Worm (Caenorhabditis elegans) whole organism, L4 larva: ENCODE measurements around the gene srp-2.

Experiments used
- F49E8.2 ChIP-seq: sonication (generic microtip); optimal IDR thresholded peaks from 2 replicates; lab custom pipeline; 2016; ENCODE audit warnings: missing compliant biosample characterization, mild to moderate bottlenecking, missing genetic modification characterization, borderline replicate concordance
- Y105C5A.15 ChIP-seq: fragments of 200-800 bp; sonication (Bioruptor generic); IDR thresholded peaks from 2 replicates; pipeline ENCODE4 v1.3.6; 2022; ENCODE audit warnings: missing genetic modification characterization, missing compliant biosample characterization
- aha-1 ChIP-seq: fragments of 150-350 bp; peaks from one replicate; lab custom pipeline; 2014; ENCODE audit warnings: missing biosample characterization, missing genetic modification characterization
- ama-1 ChIP-seq: fragments of 150-350 bp; optimal IDR thresholded peaks from 2 replicates; lab custom pipeline; 2014; ENCODE audit warnings: inconsistent platforms, mixed read lengths
- ceh-44 ChIP-seq: fragments of 200-800 bp; sonication (Bioruptor generic); IDR thresholded peaks from 2 replicates; pipeline ENCODE4 v1.3.6; 2022; ENCODE audit warnings: missing genetic modification reagents, missing genetic modification characterization, missing compliant biosample characterization
- ceh-82 ChIP-seq: sonication (generic microtip); optimal IDR thresholded peaks from 2 replicates; lab custom pipeline; 2017; ENCODE audit warnings: missing biosample characterization, missing genetic modification characterization
- ces-1 ChIP-seq: fragments of 150-350 bp; sonication (generic microtip); optimal IDR thresholded peaks from 4 replicates; lab custom pipeline; 2014; ENCODE audit warnings: missing biosample characterization, missing genetic modification reagents, missing genetic modification characterization
- cey-2 ChIP-seq: sonication (generic microtip); optimal IDR thresholded peaks from 3 replicates; lab custom pipeline; 2017; ENCODE audit warnings: missing genetic modification characterization, mild to moderate bottlenecking, missing compliant biosample characterization, antibody characterized with exemption, borderline replicate concordance; ENCODE audit not compliant: insufficient read depth
- ctbp-1 ChIP-seq: fragments of 200-800 bp; sonication (Bioruptor generic); IDR thresholded peaks from 2 replicates; pipeline ENCODE4 v1.3.6; 2022; ENCODE audit warnings: missing genetic modification reagents, missing genetic modification characterization, missing compliant biosample characterization
- dmd-9 ChIP-seq: fragments of 200-800 bp; sonication (Bioruptor generic); IDR thresholded peaks from 2 replicates; pipeline ENCODE4 v1.3.6; 2022; ENCODE audit warnings: missing genetic modification reagents, missing genetic modification characterization, missing compliant biosample characterization
- dpl-1 ChIP-seq: fragments of 150-350 bp; optimal IDR thresholded peaks from 2 replicates; lab custom pipeline; 2014; ENCODE audit warnings: missing biosample characterization, missing genetic modification reagents, missing genetic modification characterization
- fkh-10 ChIP-seq: fragments of 150-350 bp; optimal IDR thresholded peaks from 2 replicates; lab custom pipeline; 2014; ENCODE audit warnings: missing biosample characterization, missing genetic modification reagents, missing genetic modification characterization
- hlh-30 ChIP-seq: sonication (generic microtip); optimal IDR thresholded peaks from 2 replicates; lab custom pipeline; 2017; ENCODE audit warnings: antibody characterized with exemption, mild to moderate bottlenecking, missing genetic modification characterization, missing compliant biosample characterization; ENCODE audit not compliant: insufficient read depth
- hmg-1.1 ChIP-seq: fragments of 200-800 bp; sonication (Bioruptor generic); IDR thresholded peaks from 2 replicates; pipeline ENCODE4 v1.3.6; 2022; ENCODE audit warnings: missing genetic modification reagents, missing genetic modification characterization, missing compliant biosample characterization
- nhr-25 ChIP-seq: sonication (generic microtip); optimal IDR thresholded peaks from 2 replicates; lab custom pipeline; 2017; ENCODE audit warnings: missing genetic modification characterization, mild to moderate bottlenecking, missing compliant biosample characterization, antibody characterized with exemption, moderate library complexity, borderline replicate concordance; ENCODE audit not compliant: insufficient read depth
- pqm-1 ChIP-seq: sonication (generic microtip); optimal IDR thresholded peaks from 2 replicates; lab custom pipeline; 2017; ENCODE audit warnings: missing biosample characterization, missing genetic modification characterization
- rbr-2 ChIP-seq: sonication (generic microtip); optimal IDR thresholded peaks from 2 replicates; lab custom pipeline; 2016; ENCODE audit warnings: missing genotype, missing genetic modification characterization, missing compliant biosample characterization
- tra-1 ChIP-seq: fragments of 200-800 bp; sonication (Bioruptor generic); IDR thresholded peaks from 2 replicates; pipeline ENCODE4 v1.3.6; 2022; ENCODE audit warnings: missing genetic modification reagents, missing genetic modification characterization, missing compliant biosample characterization
- unc-62 ChIP-seq, 3 experiments: fragments of 150-350 bp in 1 of 3; sonication (generic microtip); optimal IDR thresholded peaks in 2 of 3; peaks in 1 of 3; 1 replicate in 1 of 3; 2 replicates in 2 of 3; lab custom pipeline; 2014 to 2017; ENCODE audit warnings: missing biosample characterization in 3 of 3, missing genetic modification characterization in 3 of 3, missing genetic modification reagents in 3 of 3, missing genotype in 1 of 3
- zfp-3 ChIP-seq: fragments of 200-800 bp; sonication (Bioruptor generic); conservative IDR thresholded peaks from 2 replicates; pipeline ENCODE4 v1.3.6; 2022; ENCODE audit warnings: missing genetic modification reagents, missing genetic modification characterization, missing compliant biosample characterization

srp-2 gene

DNA sequence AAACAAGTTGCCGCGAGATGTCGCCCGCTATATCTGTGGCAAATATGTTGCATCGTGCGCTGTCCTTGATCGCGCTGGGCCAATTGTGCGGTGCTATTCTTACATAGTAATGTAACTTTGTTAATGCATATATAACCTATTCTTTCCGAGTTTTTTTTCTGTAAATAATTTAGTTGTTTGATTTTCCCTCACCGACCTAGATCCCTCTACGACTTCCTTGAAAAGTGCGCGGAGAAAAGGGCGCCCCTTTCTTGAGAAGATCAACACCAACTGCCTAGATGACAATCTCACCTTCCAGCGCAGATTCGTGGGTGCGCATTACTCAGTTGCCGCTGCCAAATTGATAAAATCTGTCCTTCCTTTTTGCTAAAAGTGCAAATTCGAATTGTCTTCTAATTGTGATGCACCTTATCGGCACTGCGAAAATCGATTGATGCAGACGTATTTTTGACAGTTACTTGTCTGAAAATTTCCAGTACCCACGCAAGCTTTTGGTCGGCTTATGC lies 39.2 kb downstream of the srp-2 start:
- TF ChIP-seq nhr-25 = no peak
- TF ChIP-seq aha-1 (tag; lab: Kevin White, UChicago) = peak; percentile 94

DNA sequence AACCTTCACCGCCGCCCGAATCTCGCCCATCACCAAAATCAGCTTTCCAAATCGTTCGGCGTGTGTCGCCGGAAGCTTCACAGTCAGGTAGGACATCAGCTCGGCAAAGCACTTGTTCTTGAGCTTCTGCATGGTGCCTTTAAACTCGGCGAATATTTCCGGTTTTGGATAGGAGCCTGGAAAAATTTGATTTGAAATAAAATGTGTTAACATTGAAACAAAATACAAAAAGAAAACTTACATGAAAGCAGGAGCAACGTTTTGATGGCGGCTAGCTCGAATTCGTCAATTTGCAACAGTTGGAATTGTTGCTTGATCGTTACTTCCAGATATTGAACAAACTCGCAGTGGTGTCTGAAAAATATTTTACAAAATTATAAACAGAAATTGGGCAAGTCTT lies 40.3 kb downstream of the srp-2 start:
- no peak for TF ChIP-seq dmd-9 (GFP tag; lab: Robert Waterston, UW)
- TF ChIP-seq aha-1 (tag; lab: Kevin White, UChicago) = peak; percentile 96

DNA sequence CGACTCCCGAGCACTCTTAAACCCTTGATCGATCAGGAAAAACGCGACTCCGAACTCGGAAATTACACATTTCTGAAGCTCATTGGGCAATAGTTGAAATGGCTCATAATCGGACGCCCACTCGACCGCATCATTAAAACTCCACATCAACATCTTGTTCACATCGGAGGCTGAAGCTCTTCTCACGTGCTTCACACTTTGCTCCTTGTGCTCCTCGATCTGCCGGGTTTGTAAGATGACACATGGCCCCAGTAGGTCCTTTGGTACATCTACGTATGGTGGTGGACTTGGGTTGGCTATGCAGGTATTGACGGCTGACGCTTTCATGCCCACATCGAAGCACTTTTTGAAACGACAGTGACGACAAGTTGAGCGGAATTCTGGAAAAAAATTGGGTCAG lies 41.0 kb downstream of the srp-2 start:
- TF ChIP-seq aha-1 (tag; lab: Kevin White, UChicago) = peak; percentile 92
- no peak for TF ChIP-seq ceh-82

DNA sequence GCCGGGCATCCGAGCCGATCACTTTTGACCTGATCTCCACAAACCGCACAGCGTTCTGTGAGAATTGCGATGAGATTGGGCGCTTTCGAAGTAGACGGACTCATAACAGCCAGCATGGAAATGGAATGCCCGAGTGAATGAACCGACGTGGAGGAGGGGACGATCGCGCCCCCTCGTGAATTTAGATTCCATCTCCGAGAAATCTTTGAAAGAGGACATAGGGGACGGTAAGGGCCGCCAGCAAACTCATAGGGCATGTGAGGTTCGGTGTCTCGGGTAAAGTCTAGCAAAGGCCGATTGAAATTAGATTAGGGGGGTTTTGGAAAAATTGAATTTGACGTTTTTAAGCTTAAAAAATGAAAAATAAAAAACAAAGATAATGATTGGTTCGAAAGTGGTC lies 42.0 kb downstream of the srp-2 start, which contains the start of gene nhr-270:
nhr-270 (minus strand) TSS at position 257 of the 400 bp plus-strand sequence.
- TF ChIP-seq ceh-44 (GFP tag; lab: Robert Waterston, UW) (no peak), pqm-1 (no peak), unc-62 (GFP tag; optimal IDR thresholded peaks at IDR 0.05 in 1 of 2; lab: Kevin White, UChicago) (peak in 1 of 2 experiments; percentile 91), unc-62 (tag; optimal IDR thresholded peaks at IDR 0.05; lab: Kevin White, UChicago) (no peak), aha-1 (tag; lab: Kevin White, UChicago) (peak; percentile 66), tra-1 (no peak)
- TF ChIP-seq, all 104 proteins: peak for 2

DNA sequence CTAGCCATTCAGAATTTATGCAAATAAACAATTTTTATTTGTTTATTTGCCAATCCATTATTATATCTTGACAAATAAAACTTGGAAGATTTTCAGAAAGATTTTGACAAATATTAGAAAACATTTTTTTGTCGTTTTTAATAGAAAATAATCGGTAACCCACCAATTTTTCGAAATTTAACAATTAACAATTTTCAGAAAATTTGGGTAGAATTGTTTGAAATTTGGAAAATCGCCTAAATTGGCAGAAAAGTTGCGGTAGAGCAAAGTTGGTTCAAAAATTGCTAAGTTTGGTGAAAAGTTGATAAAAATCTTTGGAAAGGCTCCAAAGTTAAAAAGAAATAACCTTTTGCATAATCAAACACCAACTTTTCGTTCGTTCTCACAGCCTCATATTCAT lies 45.8 kb downstream of the srp-2 start:
- TF ChIP-seq unc-62 (GFP tag; optimal IDR thresholded peaks at IDR 0.05 in 1 of 2; lab: Kevin White, UChicago) (peak in 1 of 2 experiments; percentile 90), unc-62 (tag; optimal IDR thresholded peaks at IDR 0.05; lab: Kevin White, UChicago) (no peak), zfp-3 (GFP tag; lab: Robert Waterston, UW) (no peak)

DNA sequence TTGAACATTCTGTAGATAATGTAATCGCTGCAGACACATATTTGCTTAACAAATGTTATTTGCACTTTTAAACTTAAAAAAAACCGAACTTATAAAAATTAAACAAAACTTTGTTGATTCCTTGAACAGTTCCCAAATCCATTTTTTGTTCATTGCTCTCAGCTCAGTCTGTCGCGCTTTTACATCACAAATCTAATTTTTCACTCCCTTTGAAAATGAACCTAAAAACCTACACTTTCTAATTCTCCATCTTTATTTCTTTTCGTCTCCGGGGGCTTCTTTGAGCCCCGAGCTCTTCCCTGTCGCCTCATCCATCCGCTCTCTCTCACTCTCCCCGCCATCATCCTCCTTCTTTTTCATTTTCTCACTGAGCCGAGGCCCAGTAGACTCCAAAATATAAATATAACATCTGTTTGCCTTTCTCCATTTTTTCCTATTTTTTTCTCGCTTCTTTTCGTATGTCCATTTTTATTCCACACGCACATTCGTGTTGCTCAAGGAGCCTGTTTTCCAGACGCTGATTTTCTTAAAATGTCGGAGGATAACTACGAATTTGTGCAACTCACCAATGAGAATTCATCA lies 47.9 kb downstream of the srp-2 start, which contains the start of gene R13D11.4:
R13D11.4 (plus strand) TSS at position 532 of the 582 bp plus-strand sequence.
- no peak for TF ChIP-seq Y105C5A.15 (GFP tag; lab: Robert Waterston, UW)
- peak; percentile 27 for TF ChIP-seq fkh-10
- TF ChIP-seq rbr-2 (tag; lab: Kevin White, UChicago) = peak; percentile 25
- peak; percentile 29 for TF ChIP-seq ces-1 (GFP tag; lab: Kevin White, UChicago)
- no peak for TF ChIP-seq nhr-25
- 0 out of 2 replicates have a peak, but pooled peaks have one; percentile 29 for TF ChIP-seq ctbp-1 (GFP tag; lab: Robert Waterston, UW)

DNA sequence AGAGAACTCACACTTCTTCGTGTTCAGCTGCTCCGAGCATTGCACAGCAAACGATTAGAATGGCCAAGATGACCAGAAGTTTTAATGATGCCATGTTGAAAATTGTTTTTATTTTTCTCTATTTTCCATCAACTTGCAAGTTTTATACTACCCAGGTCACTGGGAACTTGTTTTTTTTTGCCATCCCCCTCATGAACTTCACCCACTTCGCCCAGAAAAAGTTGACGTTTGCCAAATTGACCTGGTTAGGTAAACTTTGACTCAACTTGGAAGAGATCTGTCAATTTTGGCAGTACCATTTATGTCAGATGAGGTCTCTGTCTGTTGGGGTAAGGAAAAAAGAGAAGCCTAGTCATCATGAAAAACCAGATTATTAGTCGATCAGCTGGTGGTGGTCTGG lies 50.7 kb downstream of the srp-2 start, which contains the start of gene R13D11.10:
R13D11.10 (minus strand) TSS at position 101 of the 400 bp plus-strand sequence.
- TF ChIP-seq aha-1 (tag; lab: Kevin White, UChicago) (no peak), F49E8.2 (tag; lab: Kevin White, UChicago) (no peak), hlh-30 (tag; lab: Kevin White, UChicago) (no peak), cey-2 (tag; lab: Kevin White, UChicago) (no peak), dpl-1 (no peak), ces-1 (GFP tag; lab: Kevin White, UChicago) (no peak), hmg-1.1 (GFP tag; lab: Robert Waterston, UW) (no peak), ama-1 (lab: Kevin White, UChicago) (no peak)
